In genomic region chrV:18783474-18783873, ce11 we compare ENCODE assay signal across 3 worm cellular contexts.
TF ChIP-seq lines count a peak whose summit lies in the region.

Y17D7B.10 (plus strand) TSS chrV:18783716.

TF ChIP-seq in whole organism, L1 larva, 84 proteins besides CTCF, POLR2A, EP300 and RAD21:
- TF ChIP-seq sox-4 (tag; optimal IDR thresholded peaks at IDR 0.05; lab: Kevin White, UChicago) (peak; percentile 1), ets-5 (GFP tag; IDR thresholded peaks at IDR 0.05; lab: Robert Waterston, UW) (no peak), dsc-1 (tag; optimal IDR thresholded peaks at IDR 0.05; lab: Kevin White, UChicago) (peak; percentile 25), nhr-47 (tag; optimal IDR thresholded peaks at IDR 0.05; lab: Kevin White, UChicago) (peak; percentile 35), lin-39 (tag; optimal IDR thresholded peaks at IDR 0.05; lab: Kevin White, UChicago) (no peak), pqm-1 (tag; optimal IDR thresholded peaks at IDR 0.05; lab: Kevin White, UChicago) (no peak), fkh-8 (tag; optimal IDR thresholded peaks at IDR 0.05; lab: Kevin White, UChicago) (peak; percentile 64), tlp-1 (tag; optimal IDR thresholded peaks at IDR 0.05; lab: Kevin White, UChicago) (no peak), F16B12.6 (tag; optimal IDR thresholded peaks at IDR 0.05; lab: Kevin White, UChicago) (no peak), ztf-4 (tag; optimal IDR thresholded peaks at IDR 0.05; lab: Kevin White, UChicago) (no peak), unc-62 (GFP tag; optimal IDR thresholded peaks at IDR 0.05; lab: Kevin White, UChicago) (no peak), pax-3 (tag; optimal IDR thresholded peaks at IDR 0.05; lab: Kevin White, UChicago) (no peak), efl-1 (optimal IDR thresholded peaks at IDR 0.05; lab: Kevin White, UChicago) (no peak), efl-1 (GFP tag; optimal IDR thresholded peaks at IDR 0.05 in 1 of 2; lab: Kevin White, UChicago) (peak in 1 of 2 experiments; percentile 89), hlh-17 (GFP tag; optimal IDR thresholded peaks at IDR 0.05; lab: Kevin White, UChicago; ENCODE audit: borderline replicate concordance) (no peak), lin-13 (GFP tag; optimal IDR thresholded peaks at IDR 0.05; lab: Kevin White, UChicago) (no peak), hlh-4 (tag; optimal IDR thresholded peaks at IDR 0.05; lab: Kevin White, UChicago) (no peak), ceh-90 (tag; optimal IDR thresholded peaks at IDR 0.05; lab: Kevin White, UChicago) (no peak), snpc-4 (tag; optimal IDR thresholded peaks at IDR 0.05; lab: Kevin White, UChicago) (no peak)

TF ChIP-seq in whole organism, L2 larva, 48 proteins besides CTCF, POLR2A, EP300 and RAD21:
- TF ChIP-seq lin-11 (tag; optimal IDR thresholded peaks at IDR 0.05; lab: Kevin White, UChicago), result peak; percentile 32
- no peak for TF ChIP-seq unc-55 (GFP tag; optimal IDR thresholded peaks at IDR 0.05; lab: Kevin White, UChicago)
TF ChIP-seq in whole organism, L2 larva: peak in this region for 1.

TF ChIP-seq in whole organism, L4 larva, 104 proteins besides CTCF, POLR2A, EP300 and RAD21:
- TF ChIP-seq set-16 (GFP tag; IDR thresholded peaks at IDR 0.05; lab: Robert Waterston, UW), result 0 out of 2 replicates have a peak, but pooled peaks have one; percentile 9
- no peak for TF ChIP-seq nhr-42 (GFP tag; IDR thresholded peaks at IDR 0.05; lab: Robert Waterston, UW)
- no peak for TF ChIP-seq skn-1 (tag; optimal IDR thresholded peaks at IDR 0.05; lab: Kevin White, UChicago)
- no peak for TF ChIP-seq spr-3 (GFP tag; optimal IDR thresholded peaks at IDR 0.05; lab: Kevin White, UChicago)
- TF ChIP-seq hif-1 (tag; optimal IDR thresholded peaks at IDR 0.05; lab: Kevin White, UChicago), result no peak
